Worm (Caenorhabditis elegans): ENCODE measurements around the gene srh-272.

The srh-272 gene

DNA sequence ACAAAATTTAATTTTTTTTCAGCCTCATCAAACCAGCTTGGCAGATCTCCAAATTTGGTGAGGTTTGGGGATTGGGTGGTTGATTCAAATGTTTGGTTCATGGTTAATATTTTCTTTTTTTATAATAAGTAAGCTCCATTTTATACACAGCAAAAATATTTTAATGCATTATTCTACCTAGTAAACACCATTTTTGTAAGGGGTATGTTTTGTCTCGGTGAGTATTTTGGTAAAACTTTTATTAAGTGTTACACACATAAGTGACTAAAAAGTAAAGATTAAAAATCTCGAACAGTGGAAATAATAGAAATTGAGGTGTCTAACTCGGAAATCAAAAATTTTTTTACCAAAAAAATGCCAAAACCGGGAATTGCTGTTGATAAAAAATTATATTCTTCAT lies 25.5 kb downstream of the srh-272 start, which contains the start of gene srw-4:
TSS of gene srw-4 (minus strand) at position 101 of the 400 bp plus-strand sequence.
- no peak for TF ChIP-seq tbx-37 (GFP tag; conservative IDR thresholded peaks at IDR 0.05)
- no peak for TF ChIP-seq ceh-13 (GFP tag; optimal IDR thresholded peaks at IDR 0.05)
- no peak for TF ChIP-seq flt-1 (GFP tag; IDR thresholded peaks at IDR 0.05)
- no peak for TF ChIP-seq ceh-36 (tag; optimal IDR thresholded peaks at IDR 0.05)
- no peak for TF ChIP-seq sea-1 (GFP tag; conservative IDR thresholded peaks at IDR 0.05)
- no peak for TF ChIP-seq aly-1 (tag; optimal IDR thresholded peaks at IDR 0.05)
- no peak for TF ChIP-seq ama-1 (optimal IDR thresholded peaks at IDR 0.05)
- no peak for TF ChIP-seq B0310.2 (tag; optimal IDR thresholded peaks at IDR 0.05)
- TF ChIP-seq scrt-1 (GFP tag; IDR thresholded peaks at IDR 0.05): no peak
- TF ChIP-seq tra-4 (tag; optimal IDR thresholded peaks at IDR 0.05): no peak
- no peak for TF ChIP-seq hmg-4 (GFP tag; optimal IDR thresholded peaks at IDR 0.05)
- no peak for TF ChIP-seq ets-7 (tag; optimal IDR thresholded peaks at IDR 0.05)

DNA sequence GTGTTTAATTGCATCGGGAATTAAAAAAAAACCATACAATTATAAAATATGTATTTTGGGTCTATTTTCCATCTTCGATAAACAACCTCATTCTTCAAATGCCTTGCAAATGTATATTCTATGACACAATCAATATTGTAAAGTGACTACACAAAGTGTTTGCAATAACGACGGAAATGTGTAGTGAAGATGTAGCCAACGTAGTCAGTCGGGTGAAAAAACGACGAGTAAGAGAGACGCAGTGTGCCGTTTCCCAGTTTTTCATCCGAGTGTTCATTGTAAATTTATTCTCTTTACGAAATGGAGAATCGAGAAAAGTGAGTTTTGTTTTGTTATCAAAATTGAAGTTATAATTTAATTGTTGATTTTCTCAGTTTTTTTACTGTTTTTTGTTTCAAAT lies 28.8 kb downstream of the srh-272 start, which contains the start of gene F37B4.15:
TSS of gene F37B4.15 (plus strand) at position 301 of the 400 bp plus-strand sequence.
- TF ChIP-seq aly-1 (tag; optimal IDR thresholded peaks at IDR 0.05) (no peak), B0310.2 (tag; optimal IDR thresholded peaks at IDR 0.05) (no peak), flt-1 (GFP tag; IDR thresholded peaks at IDR 0.05) (no peak), ceh-36 (tag; optimal IDR thresholded peaks at IDR 0.05) (no peak), scrt-1 (GFP tag; IDR thresholded peaks at IDR 0.05) (no peak), sea-1 (GFP tag; conservative IDR thresholded peaks at IDR 0.05) (no peak), hnd-1 (tag; optimal IDR thresholded peaks at IDR 0.05) (no peak), tra-4 (tag; optimal IDR thresholded peaks at IDR 0.05) (no peak)

DNA sequence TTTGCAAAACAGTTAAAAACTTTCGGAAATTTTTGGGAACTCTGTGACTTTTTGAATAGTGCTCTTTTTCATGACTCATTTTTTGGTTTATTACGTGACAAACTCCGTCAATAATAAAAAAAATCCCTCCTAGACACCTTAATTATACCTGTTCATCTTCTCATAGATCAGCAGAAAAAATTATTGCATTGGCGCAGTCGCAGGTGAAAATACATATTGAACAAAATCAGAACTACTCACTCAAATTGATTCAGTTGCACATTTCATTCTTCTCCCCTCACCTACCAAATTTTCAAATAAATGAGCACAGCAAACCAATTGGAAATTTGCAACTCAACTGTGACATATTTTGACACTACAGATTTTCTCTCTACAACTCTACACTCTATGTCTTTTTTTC lies 29.8 kb downstream of the srh-272 start, which contains the start of gene srh-127:
TSS of gene srh-127 (plus strand) at position 301 of the 400 bp plus-strand sequence.
- TF ChIP-seq aly-1 (tag; optimal IDR thresholded peaks at IDR 0.05) (no peak), hmg-4 (GFP tag; optimal IDR thresholded peaks at IDR 0.05) (no peak), ceh-13 (GFP tag; optimal IDR thresholded peaks at IDR 0.05) (no peak), scrt-1 (GFP tag; IDR thresholded peaks at IDR 0.05) (no peak), ceh-36 (tag; optimal IDR thresholded peaks at IDR 0.05) (no peak), tra-4 (tag; optimal IDR thresholded peaks at IDR 0.05) (no peak), hnd-1 (tag; optimal IDR thresholded peaks at IDR 0.05) (no peak), tbx-11 (GFP tag; IDR thresholded peaks at IDR 0.05) (no peak)

DNA sequence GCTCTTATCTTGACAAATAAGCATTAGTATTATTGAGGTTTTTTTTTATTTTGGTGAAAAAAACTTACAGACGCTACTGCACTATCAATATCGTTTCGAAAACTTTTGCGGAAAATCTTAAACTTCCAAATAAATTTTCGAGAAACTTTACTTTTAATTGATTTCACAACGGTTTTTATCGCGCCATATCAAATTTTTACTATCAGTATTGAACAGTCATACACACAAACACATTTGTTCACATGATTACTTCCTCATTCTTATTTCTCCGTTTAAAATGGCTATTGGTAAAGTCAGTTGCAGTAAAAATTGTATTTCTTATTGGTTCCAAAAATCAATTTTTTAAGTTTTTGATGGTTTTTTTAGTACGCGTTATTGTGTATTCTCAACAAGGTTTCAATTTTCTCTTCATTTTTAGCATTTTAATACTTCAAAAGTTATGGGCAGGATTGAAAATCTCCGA lies 33.1 kb downstream of the srh-272 start, which contains the start of gene pals-32:
TSS of gene pals-32 (plus strand) at position 413 of the 463 bp plus-strand sequence.
- TF ChIP-seq tra-4 (tag; optimal IDR thresholded peaks at IDR 0.05) (no peak), hmbx-1 (tag; optimal IDR thresholded peaks at IDR 0.05) (no peak)

DNA sequence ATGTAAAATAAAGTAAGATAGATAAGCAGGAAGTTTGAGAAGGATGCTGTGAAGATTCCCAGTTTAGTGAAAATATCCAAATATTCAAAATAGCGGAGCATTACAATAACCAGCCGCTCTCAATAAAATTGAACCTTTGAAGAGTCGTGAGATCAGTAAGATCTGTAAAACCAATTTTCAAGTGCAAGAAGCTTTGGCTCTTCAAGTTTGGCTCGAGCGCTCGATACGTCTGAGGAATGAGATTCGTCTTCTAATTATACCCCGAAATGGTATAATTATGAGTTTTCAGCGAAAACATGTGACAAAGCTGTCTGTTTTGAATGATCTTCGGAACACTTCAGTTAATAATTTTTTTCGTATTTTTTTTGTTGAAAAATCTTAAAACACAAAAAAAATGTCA lies 36.7 kb downstream of the srh-272 start, which contains the start of gene str-46:
TSS of gene str-46 (minus strand) at position 101 of the 400 bp plus-strand sequence.
- TF ChIP-seq tra-4 (tag; optimal IDR thresholded peaks at IDR 0.05) (no peak), ama-1 (optimal IDR thresholded peaks at IDR 0.05) (no peak)

DNA sequence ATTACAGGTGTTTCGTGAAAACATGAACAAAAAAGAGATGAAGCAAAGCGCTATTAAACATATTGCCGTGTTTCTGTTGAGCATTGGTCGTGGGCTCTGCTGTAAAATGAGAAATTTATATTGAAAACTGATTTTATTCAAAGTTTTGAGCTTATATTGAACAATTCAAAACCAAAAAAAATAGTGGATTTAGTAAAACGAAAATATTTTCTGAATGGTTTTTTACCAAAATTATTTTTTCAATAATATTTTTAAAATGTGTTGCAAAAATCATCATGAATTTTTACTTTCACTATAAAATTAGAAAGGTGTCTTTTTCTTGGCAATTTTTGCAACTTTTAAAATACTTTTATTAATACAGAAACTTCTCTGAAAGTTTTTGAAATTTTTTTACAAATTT lies 40.1 kb downstream of the srh-272 start, which contains the start of gene C31B8.7:
TSS of gene C31B8.7 (minus strand) at position 101 of the 400 bp plus-strand sequence.
- TF ChIP-seq ama-1 (optimal IDR thresholded peaks at IDR 0.05) (no peak), tra-4 (tag; optimal IDR thresholded peaks at IDR 0.05) (no peak)

DNA sequence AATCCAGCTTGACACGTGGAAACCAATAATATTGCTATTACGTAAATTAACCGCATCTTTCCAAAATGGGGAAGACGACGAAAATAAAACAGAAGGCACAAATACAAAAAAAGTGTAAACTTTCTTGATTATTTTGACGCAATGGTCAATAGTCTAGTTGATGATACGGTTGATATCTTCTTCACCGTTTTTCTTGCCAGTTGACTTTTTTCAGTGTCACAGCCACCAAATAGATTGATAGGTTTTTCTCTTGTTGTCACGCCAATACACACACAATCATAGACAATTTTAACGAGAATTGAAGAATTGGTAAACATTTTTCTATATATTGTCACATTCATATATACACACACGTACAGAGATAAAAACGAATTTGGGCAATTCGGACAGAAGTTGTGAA lies 46.4 kb downstream of the srh-272 start, which contains the start of gene zmp-3:
TSS of gene zmp-3 (minus strand) at position 101 of the 400 bp plus-strand sequence.
- TF ChIP-seq tra-4 (tag; optimal IDR thresholded peaks at IDR 0.05): no peak
- no peak for TF ChIP-seq sea-1 (GFP tag; conservative IDR thresholded peaks at IDR 0.05)
- no peak for TF ChIP-seq ama-1 (optimal IDR thresholded peaks at IDR 0.05)
- TF ChIP-seq F13C5.2 (tag; optimal IDR thresholded peaks at IDR 0.05): no peak
- no peak for TF ChIP-seq ceh-13 (GFP tag; optimal IDR thresholded peaks at IDR 0.05)
- TF ChIP-seq tbx-11 (GFP tag; IDR thresholded peaks at IDR 0.05): no peak
- TF ChIP-seq pes-1 (GFP tag; IDR thresholded peaks at IDR 0.05): no peak
- TF ChIP-seq hnd-1 (tag; optimal IDR thresholded peaks at IDR 0.05): no peak
- TF ChIP-seq hmbx-1 (tag; optimal IDR thresholded peaks at IDR 0.05): no peak
- TF ChIP-seq tbx-37 (GFP tag; conservative IDR thresholded peaks at IDR 0.05): no peak
- TF ChIP-seq hmg-4 (GFP tag; optimal IDR thresholded peaks at IDR 0.05): no peak
- no peak for TF ChIP-seq scrt-1 (GFP tag; IDR thresholded peaks at IDR 0.05)
- no peak for TF ChIP-seq B0310.2 (tag; optimal IDR thresholded peaks at IDR 0.05)
- TF ChIP-seq aly-1 (tag; optimal IDR thresholded peaks at IDR 0.05): no peak

DNA sequence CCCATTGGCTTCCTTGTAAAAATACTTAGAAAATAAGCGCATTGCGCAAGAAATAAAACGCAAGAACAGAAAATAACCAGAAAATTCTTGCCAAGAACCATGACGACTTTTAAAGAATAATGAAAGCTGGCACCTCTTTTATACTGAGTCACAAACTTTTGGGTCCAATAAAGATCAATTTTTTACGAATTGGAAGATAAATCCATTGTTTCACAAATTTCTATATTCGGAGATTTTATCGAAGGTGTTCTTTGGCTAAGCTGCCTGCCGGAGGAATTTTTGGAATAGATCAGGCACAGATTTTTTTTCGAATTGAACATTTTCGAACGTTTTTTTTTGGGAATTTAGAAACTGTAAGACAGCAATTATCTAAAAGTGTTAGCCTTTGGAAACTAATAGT lies 49.8 kb downstream of the srh-272 start, which contains the start of gene C31B8.9:
TSS of gene C31B8.9 (minus strand) at position 101 of the 400 bp plus-strand sequence.
- TF ChIP-seq pes-1 (GFP tag; IDR thresholded peaks at IDR 0.05): no peak

DNA sequence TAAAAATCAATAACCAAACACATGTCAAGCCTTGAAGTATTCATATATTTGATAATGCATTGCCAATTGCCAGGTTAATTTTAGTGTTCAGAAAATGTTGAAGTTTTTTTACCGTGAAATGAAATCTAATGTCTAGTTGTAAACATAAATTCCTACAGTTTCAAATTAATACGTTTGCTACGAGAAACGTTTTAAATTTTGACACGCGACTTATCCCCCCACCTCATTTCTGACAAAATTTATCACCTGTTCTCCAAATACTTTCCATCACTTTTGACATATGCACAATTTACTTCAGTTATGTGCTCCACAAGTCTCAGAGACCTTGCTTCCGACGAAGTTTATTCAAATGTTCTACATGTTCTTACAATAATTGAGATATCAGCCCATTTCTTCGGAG lies 50.8 kb downstream of the srh-272 start, which contains the start of gene srh-146:
TSS of gene srh-146 (plus strand) at position 301 of the 400 bp plus-strand sequence.
- TF ChIP-seq hnd-1 (tag; optimal IDR thresholded peaks at IDR 0.05): no peak

Data from whole organism, early embryonic.